Worm (Caenorhabditis elegans): ENCODE data around the gene cpb-2.

DNA sequence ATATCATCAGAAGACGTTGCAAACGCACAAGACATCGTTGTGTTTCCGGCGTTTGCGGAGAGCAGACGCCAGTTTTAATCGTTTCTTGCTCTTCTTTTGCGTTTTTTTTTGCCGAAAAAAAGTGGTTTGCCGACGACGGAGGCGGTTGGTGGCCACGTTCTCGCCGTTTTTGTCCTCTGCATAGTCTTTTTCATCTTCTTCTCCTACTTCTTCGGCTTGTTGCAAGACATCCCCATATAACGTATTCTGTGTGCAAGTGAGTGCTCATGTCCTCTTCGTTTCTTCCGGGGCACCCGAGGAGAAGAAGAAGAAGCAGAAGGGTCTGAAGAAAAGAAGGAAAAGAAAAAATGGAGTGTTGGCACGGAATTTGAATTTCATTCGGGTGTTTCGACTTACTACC lies 17.6 kb upstream of the cpb-2 start:
- TF ChIP-seq him-1 (tag; optimal IDR thresholded peaks at IDR 0.05) (peak; percentile 13), W03F9.2 (tag; optimal IDR thresholded peaks at IDR 0.05) (no peak)

Measured in whole organism, L4/young adult.